Worm (Caenorhabditis elegans) whole organism, young adult: Measurements from ENCODE around the gene mys-1.

Source experiments
- ama-1 ChIP-seq, 3 experiments: fragments of 150-350 bp in 1 of 3; sonication (generic microtip) in 2 of 3; optimal IDR thresholded peaks; 2 replicates each; lab custom pipeline; 2014 to 2018; ENCODE audit warnings: missing biosample characterization in 2 of 3, missing genetic modification characterization in 2 of 3, missing genetic modification reagents in 2 of 3
- aptf-3 ChIP-seq: fragments of 200-800 bp; sonication (Bioruptor generic); IDR thresholded peaks from 2 replicates; pipeline ENCODE4 v1.3.6; 2022; ENCODE audit warnings: missing genetic modification characterization, missing compliant biosample characterization
- athp-1 ChIP-seq: sonication (generic microtip); optimal IDR thresholded peaks from 2 replicates; lab custom pipeline; 2017; ENCODE audit warnings: mild to moderate bottlenecking, missing genetic modification characterization, missing compliant biosample characterization
- ceh-58 ChIP-seq: fragments of 200-800 bp; sonication (Bioruptor generic); IDR thresholded peaks from 2 replicates; pipeline ENCODE4 v1.3.6; 2022; ENCODE audit warnings: missing genetic modification characterization, missing compliant biosample characterization
- ceh-79 ChIP-seq: sonication (generic microtip); optimal IDR thresholded peaks from 2 replicates; lab custom pipeline; 2017; ENCODE audit warnings: mild to moderate bottlenecking, missing genetic modification characterization, missing compliant biosample characterization
- dpff-1 ChIP-seq: sonication (generic microtip); optimal IDR thresholded peaks from 2 replicates; lab custom pipeline; 2017; ENCODE audit warnings: mild to moderate bottlenecking, missing genetic modification characterization, missing compliant biosample characterization
- ets-4 ChIP-seq: fragments of 200-800 bp; sonication (Bioruptor generic); optimal IDR thresholded peaks from 2 replicates; lab custom pipeline; 2018; ENCODE audit warnings: mild to moderate bottlenecking, missing genetic modification characterization, missing compliant biosample characterization
- gei-17 ChIP-seq: fragments of 200-800 bp; sonication (Bioruptor generic); optimal IDR thresholded peaks from 2 replicates; lab custom pipeline; 2018; ENCODE audit warnings: mild to moderate bottlenecking, missing genetic modification characterization, missing compliant biosample characterization
- snpc-1.1 ChIP-seq: sonication (generic microtip); optimal IDR thresholded peaks from 2 replicates; lab custom pipeline; 2017; ENCODE audit warnings: missing genetic modification characterization, mild to moderate bottlenecking, missing compliant biosample characterization, antibody characterized with exemption, moderate library complexity, missing genotype, missing genetic modification reagents; ENCODE audit not compliant: insufficient read depth
- tbp1 ChIP-seq: fragments of 200-800 bp; sonication (Bioruptor generic); optimal IDR thresholded peaks from 2 replicates; lab custom pipeline; 2018; ENCODE audit warnings: mild to moderate bottlenecking, missing genetic modification characterization, missing compliant biosample characterization
- ztf-18 ChIP-seq: sonication (generic microtip); optimal IDR thresholded peaks from 2 replicates; lab custom pipeline; 2016; ENCODE audit warnings: missing genotype, mild to moderate bottlenecking, missing genetic modification characterization, missing compliant biosample characterization

- TF ChIP-seq snpc-1.1 (tag; lab: Kevin White, UChicago) (no peak), aptf-3 (no peak), ceh-58 (GFP tag; lab: Robert Waterston, UW) (no peak), ama-1 (optimal IDR thresholded peaks at IDR 0.05; lab: Kevin White, UChicago) (no peak), ama-1 (GFP tag; optimal IDR thresholded peaks at IDR 0.05; lab: Kevin White, UChicago) (no peak), ets-4 (no peak), ztf-18 (tag; lab: Kevin White, UChicago) (no peak), ceh-79 (tag; lab: Kevin White, UChicago) (no peak), dpff-1 (tag; lab: Kevin White, UChicago) (no peak), tbp1 (GFP tag; lab: Kevin White, UChicago) (no peak), gei-17 (GFP tag; lab: Kevin White, UChicago) (no peak), athp-1 (tag; lab: Kevin White, UChicago) (no peak)
Measured at ce11 chrV:7036475-7036874, 48.0 kb downstream of the mys-1 start, which contains the start of gene twk-11.
